Fruit fly (Drosophila melanogaster): ENCODE data around the gene CG4537.

- TF ChIP-seq pan (optimal IDR thresholded peaks at IDR 0.05) (no peak), psq (optimal IDR thresholded peaks at IDR 0.05) (no peak), usp (GFP tag; optimal IDR thresholded peaks at IDR 0.05) (no peak), EcR (GFP tag; optimal IDR thresholded peaks at IDR 0.05) (no peak)
These were observed 24.5 kb downstream of the CG4537 start, which contains the start of gene yip2 for dm6 chr2L:9915011-9915850.

Measured in whole organism.